Worm (Caenorhabditis elegans) whole organism, midembryonic: ENCODE results near the gene C13A10.1.

Source experiments
- T22C8.4 ChIP-seq: fragments of 200-800 bp; sonication (Bioruptor generic); IDR thresholded peaks from 2 replicates; pipeline ENCODE4 v1.3.6; 2022; ENCODE audit warnings: missing genetic modification characterization, missing compliant biosample characterization
- klf-2 ChIP-seq: fragments of 200-800 bp; sonication (Bioruptor generic); conservative IDR thresholded peaks from 2 replicates; pipeline ENCODE4 v1.3.6; 2022; ENCODE audit warnings: missing genetic modification reagents, missing genetic modification characterization, missing compliant biosample characterization
- med-1 ChIP-seq: sonication (generic microtip); optimal IDR thresholded peaks from 2 replicates; lab custom pipeline; 2017; ENCODE audit warnings: missing genetic modification characterization, mild to moderate bottlenecking, missing compliant biosample characterization, antibody characterized with exemption, missing genetic modification reagents; ENCODE audit not compliant: insufficient read depth
- ref-1 ChIP-seq: fragments of 200-800 bp; sonication (Bioruptor generic); conservative IDR thresholded peaks from 2 replicates; pipeline ENCODE4 v1.3.6; 2022; ENCODE audit warnings: missing genetic modification reagents, missing genetic modification characterization, missing compliant biosample characterization

- no peak for TF ChIP-seq med-1
- peak; percentile 47; the same call in 1 of the 2 replicates for TF ChIP-seq klf-2 (GFP tag; lab: Robert Waterston, UW)
- peak; percentile 69 for TF ChIP-seq T22C8.4
- TF ChIP-seq ref-1 (GFP tag; lab: Robert Waterston, UW): 0 out of 2 replicates have a peak, but pooled peaks have one; percentile 19
These were observed 35.0 kb downstream of the C13A10.1 start for ce11 chrII:1320412-1320811.
